Worm (Caenorhabditis elegans): ENCODE data around the gene col-85.

col-85 gene

ce11 chrII:12471138-12471855 is 23.6 kb downstream of the col-85 start, which contains the start of the genes F15A4.5 and phat-8:
Gene F15A4.5, minus strand, starts transcription at chrII:12471238.
Gene phat-8, plus strand, starts transcription at chrII:12471805.
- TF ChIP-seq jun-1 (tag; optimal IDR thresholded peaks at IDR 0.05) (no peak), unc-62 (GFP tag; optimal IDR thresholded peaks at IDR 0.05 in 1 of 2) (peak in 1 of 2 experiments; percentile 21), unc-62 (tag; optimal IDR thresholded peaks at IDR 0.05) (no peak), mxl-2 (GFP tag; conservative IDR thresholded peaks at IDR 0.05) (no peak)

DNA sequence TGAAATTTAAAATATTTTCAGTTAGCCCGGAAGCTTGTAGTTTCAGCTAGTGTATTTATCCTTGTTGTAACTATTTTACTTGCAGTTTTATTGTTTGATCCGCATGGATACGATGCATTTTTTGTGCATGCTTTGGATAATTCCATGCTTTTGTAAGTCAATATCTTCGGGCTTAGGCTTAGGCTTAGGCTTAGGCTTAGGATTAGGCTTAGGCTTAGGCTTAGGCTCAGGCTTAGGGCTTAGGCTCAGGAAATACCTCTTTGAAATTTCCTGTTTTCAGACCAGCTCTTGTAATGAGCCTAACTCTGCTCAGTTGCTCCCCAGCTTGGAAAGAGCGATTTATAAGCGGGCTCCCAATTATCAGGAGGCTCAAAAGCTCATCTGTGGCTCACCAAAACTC is 27.8 kb downstream of the col-85 start, which contains the start of gene srg-16:
Gene srg-16 (plus strand): TSS at position 87 of the 400 bp plus-strand sequence.
- TF ChIP-seq sdz-12 (GFP tag; optimal IDR thresholded peaks at IDR 0.05) (no peak), ceh-62 (tag; optimal IDR thresholded peaks at IDR 0.05) (no peak), zip-11 (GFP tag; IDR thresholded peaks at IDR 0.05) (no peak), Y48G9A.11 (GFP tag; IDR thresholded peaks at IDR 0.05) (no peak), spr-3 (GFP tag; optimal IDR thresholded peaks at IDR 0.05) (no peak), zag-1 (tag; optimal IDR thresholded peaks at IDR 0.05) (no peak), F26F4.8 (GFP tag; conservative IDR thresholded peaks at IDR 0.05) (0 out of 2 replicates have a peak, but pooled peaks have one; percentile 7), nhr-102 (tag; optimal IDR thresholded peaks at IDR 0.05) (no peak)

DNA sequence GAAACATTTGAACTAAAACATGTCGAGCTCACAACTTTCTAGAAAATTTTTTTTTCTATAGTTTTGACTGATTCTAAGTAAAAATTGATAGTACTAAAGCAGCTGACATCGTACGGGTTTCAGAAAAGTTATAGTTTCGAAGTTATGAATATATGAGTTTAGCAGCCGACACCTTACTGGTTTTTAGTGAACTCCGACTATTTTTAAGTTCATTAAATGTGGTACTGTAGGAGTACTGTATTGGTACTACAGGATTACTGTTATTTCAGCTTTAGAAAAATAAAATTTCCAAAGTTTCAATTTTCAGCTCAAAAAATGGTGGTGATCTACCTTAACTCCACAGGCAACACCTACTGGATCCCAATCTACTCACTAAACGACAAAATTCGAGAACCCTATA is 29.3 kb downstream of the col-85 start, which contains the start of gene sre-37:
Gene sre-37 (plus strand): TSS at position 301 of the 400 bp plus-strand sequence.
- TF ChIP-seq tra-1 (GFP tag; IDR thresholded peaks at IDR 0.05) = no peak
- TF ChIP-seq T20F7.1 (GFP tag; optimal IDR thresholded peaks at IDR 0.05) = no peak
- TF ChIP-seq duxl-1 (tag; optimal IDR thresholded peaks at IDR 0.05; ENCODE audit: poor library complexity) = no peak
- TF ChIP-seq ceh-28 (tag; optimal IDR thresholded peaks at IDR 0.05) = no peak
- no peak for TF ChIP-seq lin-38 (GFP tag; IDR thresholded peaks at IDR 0.05)

DNA sequence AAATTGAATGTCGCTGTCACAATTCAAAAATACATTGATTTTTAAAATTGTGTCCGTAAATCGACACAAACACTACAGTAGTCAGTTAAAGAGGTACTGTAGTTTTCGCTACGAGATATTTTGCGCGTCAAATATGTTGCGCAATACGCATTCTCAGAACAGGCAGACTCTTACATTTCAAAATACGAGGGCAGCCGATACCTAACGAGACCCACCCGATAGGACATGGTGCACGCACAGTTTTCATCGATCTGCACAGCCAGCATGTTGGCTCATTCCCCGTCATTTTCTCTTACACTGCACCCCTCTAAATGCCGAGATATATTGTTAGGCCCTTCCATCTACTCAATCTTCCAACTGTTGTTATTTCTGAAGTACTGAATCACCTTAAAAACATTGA is 32.7 kb downstream of the col-85 start, which contains the start of gene F15A4.2:
Gene F15A4.2 (plus strand): TSS at position 301 of the 400 bp plus-strand sequence.
- TF ChIP-seq vab-7 (GFP tag; IDR thresholded peaks at IDR 0.05) = no peak
- TF ChIP-seq dmd-9 (GFP tag; IDR thresholded peaks at IDR 0.05) = no peak
- no peak for TF ChIP-seq daf-19 (GFP tag; conservative IDR thresholded peaks at IDR 0.05)
- TF ChIP-seq nhr-102 (tag; optimal IDR thresholded peaks at IDR 0.05) = no peak
- TF ChIP-seq sdz-12 (GFP tag; optimal IDR thresholded peaks at IDR 0.05) = no peak
- TF ChIP-seq dve-1 (tag; optimal IDR thresholded peaks at IDR 0.05; ENCODE audit: insufficient read depth) = no peak
- no peak for TF ChIP-seq mdt-29 (GFP tag; IDR thresholded peaks at IDR 0.05)
- TF ChIP-seq F49E8.2 (tag; optimal IDR thresholded peaks at IDR 0.05; ENCODE audit: borderline replicate concordance) = no peak
- TF ChIP-seq mxl-3 (GFP tag; optimal IDR thresholded peaks at IDR 0.05) = no peak
- no peak for TF ChIP-seq F26F4.8 (GFP tag; conservative IDR thresholded peaks at IDR 0.05)
- no peak for TF ChIP-seq ceh-32 (tag; optimal IDR thresholded peaks at IDR 0.05; ENCODE audit: poor library complexity)
- no peak for TF ChIP-seq F44E2.7 (GFP tag; IDR thresholded peaks at IDR 0.05)
- TF ChIP-seq Y5F2A.4 (GFP tag; optimal IDR thresholded peaks at IDR 0.05) = no peak
- TF ChIP-seq lin-29 (GFP tag; IDR thresholded peaks at IDR 0.05) = no peak
- TF ChIP-seq zag-1 (tag; optimal IDR thresholded peaks at IDR 0.05) = no peak
- no peak for TF ChIP-seq ztf-11 (tag; optimal IDR thresholded peaks at IDR 0.05)
- TF ChIP-seq ceh-44 (GFP tag; IDR thresholded peaks at IDR 0.05) = no peak

DNA sequence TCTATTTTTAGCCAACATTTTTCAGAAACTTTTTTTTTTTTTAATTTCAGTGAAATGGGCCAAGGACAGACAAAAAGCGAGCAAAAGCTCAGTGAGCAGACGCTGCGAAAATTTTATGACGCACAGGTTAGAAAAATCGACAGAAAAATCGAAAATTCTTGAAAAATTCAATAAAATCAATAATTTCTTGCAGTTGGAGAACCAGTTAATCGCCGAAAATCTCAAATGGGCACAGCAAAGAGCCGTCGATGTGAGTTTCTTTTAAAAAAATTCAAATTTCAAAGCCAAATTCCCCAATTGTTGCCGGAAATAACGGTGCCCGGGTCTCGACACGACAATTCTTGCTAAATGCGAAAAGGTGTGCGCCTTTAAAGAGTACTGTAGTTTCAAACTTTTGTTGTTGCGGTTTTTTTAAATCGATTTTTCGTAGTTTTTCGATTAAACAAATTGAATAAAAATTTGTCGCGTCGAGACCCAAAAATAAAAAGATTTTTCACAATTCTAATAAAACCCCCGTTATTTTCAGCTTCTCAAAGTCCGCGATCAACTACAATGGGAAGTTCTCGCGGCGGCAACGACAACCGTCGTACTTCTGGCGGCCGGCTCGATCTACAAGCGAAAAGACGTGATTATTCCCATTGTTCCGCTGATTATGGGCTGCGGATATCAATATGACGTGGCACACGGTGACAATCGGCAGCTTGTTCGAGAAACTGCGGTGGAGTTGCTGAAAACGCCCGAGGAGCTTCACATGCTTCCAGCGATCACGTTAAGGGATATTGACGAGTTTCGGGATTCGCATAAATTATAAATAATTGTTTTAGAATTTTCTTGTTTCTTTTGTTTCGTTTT is 34.1 kb downstream of the col-85 start, which contains the start of gene tag-280:
Gene tag-280 (plus strand): TSS at position 51 of the 852 bp plus-strand sequence.
- TF ChIP-seq dpl-1 (GFP tag; optimal IDR thresholded peaks at IDR 0.05) = no peak
- TF ChIP-seq Y48G9A.11 (GFP tag; IDR thresholded peaks at IDR 0.05) = 0 out of 2 replicates have a peak, but pooled peaks have one; percentile 11
- TF ChIP-seq lin-38 (GFP tag; IDR thresholded peaks at IDR 0.05) = peak; percentile 31; the same call in 1 of the 2 replicates
- no peak for TF ChIP-seq lin-1 (GFP tag; IDR thresholded peaks at IDR 0.05)
- TF ChIP-seq unc-62 (GFP tag; optimal IDR thresholded peaks at IDR 0.05 in 1 of 2) = peak in 1 of 2 experiments; percentile 74
- no peak for TF ChIP-seq unc-62 (tag; optimal IDR thresholded peaks at IDR 0.05)

Measured in whole organism, L4 larva.